Worm (Caenorhabditis elegans): ENCODE measurements around the gene Y54E2A.9.

Gene Y54E2A.9

DNA sequence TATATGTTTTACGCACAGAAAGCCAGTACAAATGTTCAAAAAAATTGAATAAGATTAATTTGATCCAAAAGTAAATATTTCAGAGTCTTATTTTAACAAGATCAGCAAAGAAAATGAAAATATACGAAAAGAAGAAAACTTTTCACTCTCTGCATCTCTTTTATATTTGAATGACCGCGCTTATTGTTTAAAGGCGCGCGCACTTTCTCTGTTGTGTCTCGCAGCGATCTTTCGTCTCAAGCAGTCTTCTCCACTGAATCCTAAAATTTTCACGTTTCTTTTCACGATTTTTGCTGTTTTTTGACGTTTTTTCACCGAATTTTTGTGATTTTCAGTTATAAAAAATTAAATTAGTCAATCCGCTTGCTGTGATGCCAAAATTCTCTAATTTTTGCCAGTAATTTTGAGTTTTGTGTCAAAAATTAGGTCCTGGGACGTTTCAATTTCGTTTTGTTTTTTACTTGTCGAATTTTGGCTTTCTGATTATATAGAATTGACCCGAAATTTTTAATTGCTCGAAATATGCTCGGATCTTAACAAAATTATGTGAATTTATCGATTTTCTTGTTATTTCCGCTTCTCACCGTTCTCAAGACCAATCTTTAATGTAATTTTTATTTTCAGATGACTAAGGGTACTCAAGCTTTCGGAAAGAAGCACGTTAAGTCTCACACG, 29.2 kb upstream of the Y54E2A.9 start, which contains the start of gene W01D2.1 (continued):
- TF ChIP-seq nhr-77 (tag; optimal IDR thresholded peaks at IDR 0.05) (no peak), ztf-11 (tag; optimal IDR thresholded peaks at IDR 0.05) (no peak), crh-2 (tag; optimal IDR thresholded peaks at IDR 0.05) (peak; percentile 73), unc-39 (tag; optimal IDR thresholded peaks at IDR 0.05) (no peak), nhr-12 (tag; optimal IDR thresholded peaks at IDR 0.05) (no peak), Y55F3AM.14 (GFP tag; optimal IDR thresholded peaks at IDR 0.05) (no peak), lin-11 (tag; optimal IDR thresholded peaks at IDR 0.05) (peak; percentile 46), skn-1 (tag; optimal IDR thresholded peaks at IDR 0.05) (no peak), elt-3 (tag; optimal IDR thresholded peaks at IDR 0.05) (no peak), blmp-1 (tag; optimal IDR thresholded peaks at IDR 0.05; ENCODE audit: insufficient read depth) (peak; percentile 21), gmeb-1 (tag; optimal IDR thresholded peaks at IDR 0.05) (peak; percentile 88), fos-1 (tag; optimal IDR thresholded peaks at IDR 0.05) (peak; percentile 27), nhr-10 (tag; optimal IDR thresholded peaks at IDR 0.05) (no peak), nhr-6 (tag; optimal IDR thresholded peaks at IDR 0.05) (peak; percentile 36), peb-1 (tag; optimal IDR thresholded peaks at IDR 0.05) (no peak), R02D3.7 (tag; optimal IDR thresholded peaks at IDR 0.05) (no peak), ztf-1 (GFP tag; conservative IDR thresholded peaks at IDR 0.05) (no peak), egl-27 (tag; optimal IDR thresholded peaks at IDR 0.05) (no peak), ZK546.5 (tag; optimal IDR thresholded peaks at IDR 0.05) (no peak)

DNA sequence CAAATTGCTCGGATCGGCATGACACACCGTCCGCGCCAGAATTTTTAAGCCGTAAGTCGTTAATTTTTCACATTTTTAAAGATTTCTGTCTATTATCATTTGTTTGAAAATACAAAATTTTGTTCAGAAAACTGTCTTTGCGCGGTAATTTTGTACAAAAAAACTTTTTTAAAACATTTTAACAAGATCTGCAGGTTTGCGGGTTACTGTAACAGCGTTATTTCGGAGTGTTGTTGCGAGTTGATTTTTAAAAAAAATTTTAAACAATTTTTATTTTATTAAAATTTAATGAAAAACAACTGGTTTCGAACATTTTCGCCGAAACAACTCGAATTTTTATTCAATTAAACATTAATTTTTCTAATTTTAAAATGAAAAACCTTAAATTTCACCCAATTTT, 27.3 kb upstream of the Y54E2A.9 start:
- no peak for TF ChIP-seq unc-55 (GFP tag; optimal IDR thresholded peaks at IDR 0.05)
- TF ChIP-seq F13H6.1 (tag; optimal IDR thresholded peaks at IDR 0.05): no peak
- TF ChIP-seq aly-2 (tag; optimal IDR thresholded peaks at IDR 0.05): no peak
- TF ChIP-seq snpc-4 (tag; optimal IDR thresholded peaks at IDR 0.05): no peak
- no peak for TF ChIP-seq mab-5 (tag; optimal IDR thresholded peaks at IDR 0.05)
- no peak for TF ChIP-seq ztf-1 (GFP tag; conservative IDR thresholded peaks at IDR 0.05)
- no peak for TF ChIP-seq lin-11 (tag; optimal IDR thresholded peaks at IDR 0.05)
- TF ChIP-seq crh-2 (tag; optimal IDR thresholded peaks at IDR 0.05): no peak
- no peak for TF ChIP-seq gmeb-1 (tag; optimal IDR thresholded peaks at IDR 0.05)
- TF ChIP-seq peb-1 (tag; optimal IDR thresholded peaks at IDR 0.05): no peak
- no peak for TF ChIP-seq mdl-1 (tag; optimal IDR thresholded peaks at IDR 0.05)
- no peak for TF ChIP-seq nhr-237 (tag; optimal IDR thresholded peaks at IDR 0.05)
- no peak for TF ChIP-seq nhr-23 (tag; optimal IDR thresholded peaks at IDR 0.05)
- no peak for TF ChIP-seq Y55F3AM.14 (GFP tag; optimal IDR thresholded peaks at IDR 0.05)
- TF ChIP-seq ZK546.5 (tag; optimal IDR thresholded peaks at IDR 0.05): no peak
- no peak for TF ChIP-seq zag-1 (tag; optimal IDR thresholded peaks at IDR 0.05)
- TF ChIP-seq ceh-82 (tag; optimal IDR thresholded peaks at IDR 0.05): no peak

DNA sequence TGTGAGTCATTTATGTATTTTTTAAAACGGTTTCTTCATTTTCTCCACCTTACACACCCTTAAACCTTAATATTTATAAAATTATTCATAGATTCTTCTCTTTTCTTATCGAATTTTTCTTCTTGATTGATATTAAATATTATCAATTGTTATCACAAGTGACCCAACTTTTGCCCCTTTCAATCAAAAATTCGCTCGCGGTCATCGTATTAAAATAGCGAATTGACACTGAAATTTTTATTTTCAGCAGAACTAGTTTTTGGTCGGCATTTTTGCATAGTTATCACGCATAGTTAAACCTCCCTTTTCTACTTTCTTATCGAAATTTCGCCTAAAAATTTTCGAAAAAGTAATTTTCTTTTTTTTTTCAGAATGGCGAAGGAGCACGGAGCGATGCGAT, 26.9 kb upstream of the Y54E2A.9 start:
- TF ChIP-seq ceh-82 (tag; optimal IDR thresholded peaks at IDR 0.05): no peak
- no peak for TF ChIP-seq ZK546.5 (tag; optimal IDR thresholded peaks at IDR 0.05)
- TF ChIP-seq lin-13 (GFP tag; optimal IDR thresholded peaks at IDR 0.05): no peak
- peak; percentile 50 for TF ChIP-seq sma-9 (GFP tag; optimal IDR thresholded peaks at IDR 0.05)
- no peak for TF ChIP-seq sma-9 (tag; optimal IDR thresholded peaks at IDR 0.05)
- no peak for TF ChIP-seq peb-1 (tag; optimal IDR thresholded peaks at IDR 0.05)
- no peak for TF ChIP-seq nhr-237 (tag; optimal IDR thresholded peaks at IDR 0.05)
- no peak for TF ChIP-seq nhr-11 (tag; optimal IDR thresholded peaks at IDR 0.05)
- TF ChIP-seq lin-11 (tag; optimal IDR thresholded peaks at IDR 0.05): no peak
- TF ChIP-seq nhr-6 (tag; optimal IDR thresholded peaks at IDR 0.05): no peak
- TF ChIP-seq gmeb-1 (tag; optimal IDR thresholded peaks at IDR 0.05): peak; percentile 22
- no peak for TF ChIP-seq F13H6.1 (tag; optimal IDR thresholded peaks at IDR 0.05)
- TF ChIP-seq nhr-10 (tag; optimal IDR thresholded peaks at IDR 0.05): no peak
- no peak for TF ChIP-seq nhr-21 (tag; optimal IDR thresholded peaks at IDR 0.05)
- TF ChIP-seq fos-1 (tag; optimal IDR thresholded peaks at IDR 0.05): peak; percentile 95

DNA sequence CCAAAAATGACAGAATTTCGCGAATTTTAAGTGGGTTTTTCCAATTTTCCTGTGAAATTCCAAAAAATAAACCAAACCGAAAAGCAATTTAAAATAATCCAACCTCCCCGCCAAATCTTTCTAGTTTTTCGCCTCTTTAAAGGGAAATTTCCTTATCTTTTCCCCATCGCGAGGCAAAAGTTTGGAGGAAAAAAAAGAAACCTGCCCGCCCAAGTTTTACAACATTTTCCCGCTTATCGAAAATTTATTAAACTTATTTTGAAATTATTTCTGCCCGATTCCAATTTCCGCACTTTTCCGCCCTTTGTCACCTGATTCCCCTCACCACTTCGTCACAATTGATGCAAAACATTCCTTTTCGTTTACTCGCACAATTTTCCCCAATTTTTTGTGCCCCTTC, 26.4 kb upstream of the Y54E2A.9 start, which contains the start of gene osta-3:
TSS of gene osta-3 (plus strand) at position 301 of the 400 bp plus-strand sequence.
- no peak for TF ChIP-seq nhr-129 (tag; optimal IDR thresholded peaks at IDR 0.05)
- TF ChIP-seq ceh-82 (tag; optimal IDR thresholded peaks at IDR 0.05): no peak
- TF ChIP-seq R02D3.7 (tag; optimal IDR thresholded peaks at IDR 0.05): no peak
- no peak for TF ChIP-seq ztf-4 (tag; optimal IDR thresholded peaks at IDR 0.05)
- TF ChIP-seq C34F6.9 (tag; optimal IDR thresholded peaks at IDR 0.05): no peak
- no peak for TF ChIP-seq blmp-1 (tag; optimal IDR thresholded peaks at IDR 0.05; ENCODE audit: insufficient read depth)
- no peak for TF ChIP-seq nhr-25 (tag; optimal IDR thresholded peaks at IDR 0.05)
- TF ChIP-seq alr-1 (tag; optimal IDR thresholded peaks at IDR 0.05): no peak
- TF ChIP-seq unc-62 (GFP tag; optimal IDR thresholded peaks at IDR 0.05): no peak
- no peak for TF ChIP-seq egl-27 (tag; optimal IDR thresholded peaks at IDR 0.05)
- TF ChIP-seq gmeb-1 (tag; optimal IDR thresholded peaks at IDR 0.05): no peak
- no peak for TF ChIP-seq snpc-4 (tag; optimal IDR thresholded peaks at IDR 0.05)
- no peak for TF ChIP-seq elt-1 (tag; optimal IDR thresholded peaks at IDR 0.05)
- TF ChIP-seq lin-11 (tag; optimal IDR thresholded peaks at IDR 0.05): no peak
- TF ChIP-seq dmd-4 (tag; optimal IDR thresholded peaks at IDR 0.05): no peak
- no peak for TF ChIP-seq sma-9 (GFP tag; optimal IDR thresholded peaks at IDR 0.05)
- no peak for TF ChIP-seq sma-9 (tag; optimal IDR thresholded peaks at IDR 0.05)

Measured in whole organism, L2 larva.